Fruit fly (Drosophila melanogaster) whole organism, adult: ENCODE measurements around the gene ncd.

Experiments used
- CG11617 ChIP-seq: fragments of 200-800 bp; sonication (Bioruptor generic); optimal IDR thresholded peaks from 2 replicates; lab custom pipeline; 2017; ENCODE audit warnings: mild to moderate bottlenecking, missing biosample characterization, missing genetic modification reagents, missing genetic modification characterization
- CG12768 ChIP-seq: fragments of 200-800 bp; sonication (Bioruptor generic); optimal IDR thresholded peaks from 2 replicates; lab custom pipeline; 2017; ENCODE audit warnings: missing biosample characterization, missing genetic modification characterization, mild to moderate bottlenecking, moderate library complexity, missing genetic modification reagents
- CG14711 ChIP-seq: fragments of 200-800 bp; sonication (Bioruptor generic); optimal IDR thresholded peaks from 2 replicates; lab custom pipeline; 2018; ENCODE audit warnings: missing biosample characterization, mild to moderate bottlenecking, missing genetic modification characterization, moderate library complexity
- CG1620 ChIP-seq: fragments of 200-800 bp; sonication (Bioruptor generic); optimal IDR thresholded peaks from 2 replicates; lab custom pipeline; 2016; ENCODE audit warnings: missing biosample characterization, missing genetic modification characterization
- CG33017 ChIP-seq: fragments of 200-800 bp; sonication (Bioruptor generic); optimal IDR thresholded peaks from 2 replicates; lab custom pipeline; 2018; ENCODE audit warnings: missing biosample characterization, mild to moderate bottlenecking, missing genetic modification characterization, moderate library complexity
- CG5204 ChIP-seq: fragments of 200-800 bp; sonication (Bioruptor generic); optimal IDR thresholded peaks from 2 replicates; lab custom pipeline; 2016; ENCODE audit warnings: missing biosample characterization, missing genetic modification characterization
- CG7045 ChIP-seq: fragments of 200-800 bp; sonication (Bioruptor generic); optimal IDR thresholded peaks from 2 replicates; lab custom pipeline; 2017; ENCODE audit warnings: missing biosample characterization, mild to moderate bottlenecking, missing genetic modification characterization
- CG7101 ChIP-seq: fragments of 200-800 bp; sonication (Bioruptor generic); optimal IDR thresholded peaks from 2 replicates; lab custom pipeline; 2018; ENCODE audit warnings: missing biosample characterization, mild to moderate bottlenecking, missing genetic modification characterization, moderate library complexity
- Clk ChIP-seq: fragments of 200-800 bp; sonication (Bioruptor generic); optimal IDR thresholded peaks from 2 replicates; lab custom pipeline; 2017; ENCODE audit warnings: missing biosample characterization, missing genetic modification characterization
- Crg-1 ChIP-seq: fragments of 200-800 bp; sonication (Bioruptor generic); optimal IDR thresholded peaks from 2 replicates; lab custom pipeline; 2016; ENCODE audit warnings: missing biosample characterization, missing genetic modification characterization
- Hr96 ChIP-seq: fragments of 200-800 bp; sonication (Bioruptor generic); optimal IDR thresholded peaks from 2 replicates; lab custom pipeline; 2016; ENCODE audit warnings: missing biosample characterization, missing genetic modification characterization
- Mnt ChIP-seq: fragments of 200-800 bp; sonication (Bioruptor generic); optimal IDR thresholded peaks from 2 replicates; lab custom pipeline; 2016; ENCODE audit warnings: missing biosample characterization, mild to moderate bottlenecking, missing genetic modification characterization
- bab1 ChIP-seq: fragments of 200-800 bp; sonication (Bioruptor generic); optimal IDR thresholded peaks from 3 replicates; lab custom pipeline; 2019; ENCODE audit warnings: missing biosample characterization, mild to moderate bottlenecking, missing genetic modification characterization, moderate library complexity
- cic ChIP-seq: fragments of 200-800 bp; sonication (Bioruptor generic); optimal IDR thresholded peaks from 2 replicates; lab custom pipeline; 2017; ENCODE audit warnings: missing biosample characterization, mild to moderate bottlenecking, missing genetic modification characterization, moderate library complexity
- cnc ChIP-seq, 2 experiments: fragments of >200 bp; optimal IDR thresholded peaks; 2 replicates each; lab custom pipeline; 2017
- kay ChIP-seq: fragments of 200-800 bp; sonication (Bioruptor generic); peaks from one replicate; lab custom pipeline; 2016; ENCODE audit warnings: missing biosample characterization, missing genetic modification characterization, borderline replicate concordance
- ovo ChIP-seq: fragments of 200-800 bp; sonication (Bioruptor generic); optimal IDR thresholded peaks from 2 replicates; lab custom pipeline; 2016; ENCODE audit warnings: missing biosample characterization, missing genetic modification characterization
- pad ChIP-seq: fragments of 200-800 bp; sonication (Bioruptor generic); optimal IDR thresholded peaks from 3 replicates; lab custom pipeline; 2017; ENCODE audit warnings: missing biosample characterization, missing genetic modification characterization, mild to moderate bottlenecking, moderate library complexity, missing genetic modification reagents
- tj ChIP-seq: fragments of 200-800 bp; sonication (Bioruptor generic); optimal IDR thresholded peaks from 3 replicates; lab custom pipeline; 2017; ENCODE audit warnings: missing biosample characterization, mild to moderate bottlenecking, missing genetic modification characterization, moderate library complexity
- toe ChIP-seq: fragments of 200-800 bp; sonication (Bioruptor generic); optimal IDR thresholded peaks from 2 replicates; lab custom pipeline; 2016; ENCODE audit warnings: missing biosample characterization, missing genetic modification characterization

Gene ncd

DNA sequence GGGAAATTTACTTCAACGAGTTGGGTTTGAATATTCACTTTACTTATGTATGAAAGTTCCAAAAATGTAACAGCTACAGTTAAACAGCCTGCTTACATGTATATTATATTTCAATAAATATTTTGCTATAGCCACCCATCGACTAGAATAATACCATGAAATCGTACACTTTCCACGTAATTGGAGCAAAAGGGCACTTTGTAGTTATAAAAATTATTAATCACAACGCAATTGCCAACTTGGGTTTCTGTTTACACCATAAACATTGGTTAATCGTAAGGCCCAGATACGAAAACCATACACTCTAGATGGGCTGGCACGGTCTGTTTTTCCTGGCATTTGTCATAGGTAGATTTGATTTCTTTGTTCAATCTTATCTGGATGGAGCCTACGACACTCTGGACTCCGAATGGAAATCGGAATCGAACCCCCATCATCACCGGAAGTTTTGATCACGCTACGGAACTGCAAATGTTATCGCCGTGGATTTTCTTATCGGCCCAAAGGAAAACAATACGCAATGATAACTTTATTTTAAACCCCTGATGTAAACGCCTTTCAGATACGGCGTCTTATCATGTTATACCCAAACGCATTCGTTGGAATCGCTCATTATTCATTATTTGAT is 26.4 kb downstream of the ncd start, which contains the start of gene fig:
Gene fig, minus strand, starts transcription at position 51 of the 628 bp plus-strand sequence.
- no peak for TF ChIP-seq bab1 (GFP tag; lab: Kevin White, UChicago)
- TF ChIP-seq CG5204: no peak
- TF ChIP-seq CG12768: peak; percentile 28
- no peak for TF ChIP-seq CG7101 (tag; lab: Kevin White, UChicago)
- no peak for TF ChIP-seq CG11617 (GFP tag; lab: Kevin White, UChicago)
- no peak for TF ChIP-seq Crg-1 (GFP tag; lab: Kevin White, UChicago)
- TF ChIP-seq toe (GFP tag; lab: Kevin White, UChicago): no peak
- peak; percentile 67 for TF ChIP-seq cic

DNA sequence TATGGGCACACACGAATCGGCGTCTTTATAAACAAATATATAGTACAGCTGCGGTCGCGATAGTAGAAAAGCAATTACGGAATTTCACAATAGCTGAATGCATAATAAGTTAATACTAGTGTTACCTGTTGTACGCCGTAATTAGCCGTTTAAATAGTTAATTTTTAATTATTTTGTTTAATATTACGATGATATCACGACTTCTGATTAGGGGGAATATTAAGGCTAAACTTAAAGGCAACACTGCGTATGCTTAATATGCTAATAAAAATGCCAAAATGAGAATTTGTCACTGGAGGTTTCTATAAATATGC is 28.0 kb downstream of the ncd start:
- TF ChIP-seq cic (peak; percentile 72), Mnt (GFP tag; lab: Kevin White, UChicago) (no peak)

DNA sequence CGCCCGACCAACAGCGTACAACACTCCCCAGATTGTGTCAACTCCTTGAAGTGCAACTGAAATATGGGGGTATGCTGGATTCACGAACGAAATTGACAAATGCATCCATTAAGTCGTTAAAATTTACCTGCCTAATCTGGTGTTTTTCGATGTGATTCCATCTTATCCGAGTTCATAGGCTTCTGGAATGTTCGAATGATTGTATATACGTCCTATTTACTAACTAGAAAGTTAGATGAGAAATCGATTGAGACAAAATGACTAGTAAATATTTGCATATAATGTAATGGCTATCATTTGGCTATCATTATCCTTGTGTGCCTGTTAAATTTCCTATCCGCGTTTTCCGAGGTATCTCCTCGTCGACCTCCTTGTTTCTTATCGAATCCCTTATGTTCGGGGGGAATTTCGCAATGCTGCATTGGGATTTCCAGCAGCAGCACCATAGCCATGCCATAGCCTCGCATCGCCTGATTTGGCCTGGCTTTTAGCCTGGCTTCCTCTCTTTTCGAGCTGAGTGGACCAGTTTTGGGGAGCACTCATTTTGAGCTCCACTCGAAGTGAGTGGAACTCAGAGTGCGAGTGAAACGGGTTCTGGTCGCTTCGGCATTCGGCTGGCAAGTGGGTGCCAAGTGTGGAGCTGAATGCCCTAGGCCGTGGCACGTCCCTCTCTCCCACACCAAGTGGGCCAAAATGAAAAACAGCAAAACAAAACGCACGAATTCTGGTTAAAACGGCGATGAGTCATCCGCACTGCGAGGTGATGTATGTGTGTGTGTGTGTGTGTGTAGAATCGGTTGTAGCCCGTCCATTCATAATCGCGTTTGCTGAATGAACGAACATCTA is 28.6 kb downstream of the ncd start:
- TF ChIP-seq cic (peak; percentile 99), CG7101 (tag; lab: Kevin White, UChicago) (no peak)

DNA sequence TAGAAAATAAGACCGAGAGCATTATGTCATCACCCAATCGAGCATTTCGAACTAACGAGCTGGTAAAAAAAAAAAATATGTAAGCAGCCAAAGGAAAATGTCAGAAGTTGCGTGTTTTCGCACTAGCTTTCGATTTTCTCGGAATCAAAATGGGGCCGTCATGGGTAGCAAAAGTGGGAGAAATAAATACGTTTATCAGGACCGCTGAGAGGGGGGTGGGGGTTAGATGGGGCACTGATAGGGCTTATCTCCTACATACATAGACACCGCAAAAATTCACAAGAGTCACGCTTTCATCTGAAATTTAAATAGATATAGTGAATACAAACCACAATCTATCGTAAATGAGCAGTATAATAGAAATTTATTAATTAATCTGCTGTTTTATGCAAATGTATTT is 29.7 kb downstream of the ncd start:
- TF ChIP-seq CG14711 (no peak), CG1620 (no peak), cic (peak; percentile 31)

DNA sequence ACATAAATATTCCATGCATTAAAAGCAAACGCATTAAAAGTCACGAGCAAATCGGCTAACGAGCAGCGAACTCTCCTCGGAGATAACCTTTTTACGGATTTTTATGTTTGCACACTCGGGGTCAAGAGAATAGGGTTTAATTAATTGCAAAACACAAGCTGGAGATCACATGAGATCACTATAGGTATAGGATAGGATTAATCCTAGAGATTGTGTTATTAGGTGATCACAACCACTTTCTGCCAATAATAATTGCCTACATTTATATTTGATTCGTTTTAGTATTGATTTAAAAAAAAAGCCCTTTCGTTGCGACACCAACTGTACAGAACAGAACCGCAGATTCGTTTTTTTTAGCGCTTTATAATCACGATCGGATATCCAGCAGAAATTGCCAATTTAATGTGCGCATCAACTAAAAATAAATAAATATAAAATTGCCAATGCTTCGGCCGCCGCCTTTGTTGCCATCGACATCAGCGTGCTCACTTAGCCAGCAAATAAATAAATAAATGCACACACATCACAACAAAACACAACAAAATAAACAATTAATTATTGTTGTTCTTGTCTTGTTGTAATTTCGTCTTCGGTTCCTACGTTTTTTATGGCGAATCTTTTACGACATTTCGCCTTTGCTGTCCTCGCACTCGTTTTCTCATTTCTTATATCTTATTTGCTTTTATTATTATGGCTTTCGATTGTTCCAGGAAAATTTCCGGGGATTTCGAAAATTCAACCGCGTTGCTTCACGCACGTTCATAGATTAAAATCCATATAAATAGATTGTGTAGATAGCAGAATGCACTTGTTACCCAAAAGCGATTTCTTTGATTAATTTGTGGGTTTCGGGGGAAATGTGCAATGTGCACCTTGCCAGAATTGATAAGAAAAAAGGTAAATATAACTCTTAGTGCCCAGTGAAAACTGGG is 30.9 kb downstream of the ncd start:
- TF ChIP-seq pad (GFP tag; lab: Kevin White, UChicago) (no peak), CG12768 (no peak), CG1620 (no peak), cnc (optimal IDR thresholded peaks at IDR 0.05; lab: Kevin White, UChicago) (no peak), Crg-1 (GFP tag; lab: Kevin White, UChicago) (no peak), CG7101 (tag; lab: Kevin White, UChicago) (no peak), CG33017 (tag; lab: Kevin White, UChicago) (no peak), kay (GFP tag; lab: Kevin White, UChicago) (no peak), Hr96 (no peak), Mnt (GFP tag; lab: Kevin White, UChicago) (peak; percentile 1), tj (GFP tag; lab: Kevin White, UChicago) (peak; percentile 62), cic (no peak), CG11617 (GFP tag; lab: Kevin White, UChicago) (no peak), bab1 (GFP tag; lab: Kevin White, UChicago) (no peak), ovo (GFP tag; lab: Kevin White, UChicago) (no peak), CG5204 (no peak), Clk (GFP tag; lab: Kevin White, UChicago) (peak; percentile 3), CG7045 (GFP tag; lab: Kevin White, UChicago) (no peak), CG14711 (no peak), toe (GFP tag; lab: Kevin White, UChicago) (no peak)

DNA sequence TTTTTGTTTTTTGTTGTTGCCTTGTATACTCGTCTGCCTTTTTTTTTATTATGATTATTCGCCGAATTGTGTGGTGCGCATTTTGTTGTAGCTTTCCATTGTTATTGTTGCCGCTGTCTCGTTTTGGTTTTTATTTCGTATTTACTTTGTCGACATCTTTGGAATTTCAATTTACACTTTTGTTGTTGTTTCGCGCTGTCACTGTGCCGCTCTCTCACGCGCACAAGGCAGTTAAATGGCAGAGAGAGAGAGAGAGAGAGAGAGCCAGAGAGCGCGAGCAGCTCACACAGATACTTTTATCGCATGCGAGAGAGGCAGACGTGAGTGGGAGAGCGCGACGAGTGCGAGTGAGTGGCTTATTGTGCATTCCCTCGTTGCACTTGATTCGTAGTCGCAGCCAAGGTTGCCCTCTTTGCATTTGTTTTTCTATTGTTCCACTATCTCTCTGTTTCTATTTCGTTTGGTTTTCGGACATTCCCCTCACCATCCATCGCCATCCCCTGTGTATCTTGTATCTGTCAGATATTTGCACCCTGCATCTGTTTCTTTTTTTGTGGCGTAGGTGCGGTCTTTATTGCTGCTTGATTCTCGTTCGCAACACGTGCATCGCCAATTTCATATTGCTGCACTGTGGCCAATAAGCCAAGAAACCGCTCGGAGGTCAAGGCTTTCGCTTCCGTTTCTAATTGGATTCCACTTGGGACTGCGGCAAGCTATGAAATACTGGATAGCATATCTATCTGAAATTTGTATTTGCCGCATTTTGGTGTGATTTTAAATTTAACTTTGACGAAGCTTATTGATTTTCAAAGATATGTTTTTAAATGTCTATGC is 32.4 kb downstream of the ncd start:
- TF ChIP-seq bab1 (GFP tag; lab: Kevin White, UChicago) (no peak), cnc (optimal IDR thresholded peaks at IDR 0.05; lab: Kevin White, UChicago) (no peak), cic (peak; percentile 58), CG7045 (GFP tag; lab: Kevin White, UChicago) (no peak), ovo (GFP tag; lab: Kevin White, UChicago) (no peak), toe (GFP tag; lab: Kevin White, UChicago) (no peak), CG1620 (no peak), CG14711 (peak; percentile 68), CG5204 (no peak), CG11617 (GFP tag; lab: Kevin White, UChicago) (no peak), Clk (GFP tag; lab: Kevin White, UChicago) (no peak), CG33017 (tag; lab: Kevin White, UChicago) (no peak), Hr96 (no peak), tj (GFP tag; lab: Kevin White, UChicago) (no peak), Crg-1 (GFP tag; lab: Kevin White, UChicago) (peak; percentile 38), pad (GFP tag; lab: Kevin White, UChicago) (no peak), CG12768 (peak; percentile 8), CG7101 (tag; lab: Kevin White, UChicago) (no peak), kay (GFP tag; lab: Kevin White, UChicago) (no peak), Mnt (GFP tag; lab: Kevin White, UChicago) (peak; percentile 62)
